Fruit fly (Drosophila melanogaster) whole organism, prepupa: ENCODE measurements around the gene D19B.
A peak's percentile ranks its signal among the peaks of the same experiment; 100 is the strongest.

ENCODE experiments used
- Blimp-1 ChIP-seq: fragments of 200-800 bp; sonication (Bioruptor generic); optimal IDR thresholded peaks from 3 replicates; lab custom pipeline; 2017; ENCODE audit warnings: missing biosample characterization, missing genetic modification characterization, mild to moderate bottlenecking, moderate library complexity, missing genetic modification reagents
- CG10631 ChIP-seq: fragments of 200-800 bp; sonication (Bioruptor generic); optimal IDR thresholded peaks from 2 replicates; lab custom pipeline; 2016; ENCODE audit warnings: missing biosample characterization, missing genetic modification characterization
- CG15336 ChIP-seq: fragments of 200-800 bp; sonication (Bioruptor generic); IDR thresholded peaks from 2 replicates; pipeline ENCODE4 v1.3.6; 2022; ENCODE audit warnings: missing biosample characterization, missing genetic modification characterization
- CG3032 ChIP-seq: fragments of 200-800 bp; optimal IDR thresholded peaks from 2 replicates; lab custom pipeline; 2019; ENCODE audit warnings: missing biosample characterization, mild to moderate bottlenecking, missing genetic modification characterization, moderate library complexity
- CG31627 ChIP-seq: fragments of 200-800 bp; sonication (Bioruptor generic); optimal IDR thresholded peaks from 3 replicates; lab custom pipeline; 2016; ENCODE audit warnings: missing biosample characterization, missing genetic modification characterization
- CG32006 ChIP-seq: fragments of 200-800 bp; sonication (Bioruptor generic); optimal IDR thresholded peaks from 3 replicates; lab custom pipeline; 2017; ENCODE audit warnings: missing biosample characterization, mild to moderate bottlenecking, missing genetic modification characterization
- CG34406 ChIP-seq: fragments of 200-800 bp; sonication (Bioruptor generic); optimal IDR thresholded peaks from 3 replicates; lab custom pipeline; 2016; ENCODE audit warnings: missing biosample characterization, missing genetic modification characterization
- CG3919 ChIP-seq: fragments of 200-800 bp; sonication (Bioruptor generic); optimal IDR thresholded peaks from 3 replicates; lab custom pipeline; 2016; ENCODE audit warnings: missing biosample characterization, missing genetic modification characterization
- CG4318 ChIP-seq: fragments of 200-800 bp; sonication (Bioruptor generic); optimal IDR thresholded peaks from 3 replicates; lab custom pipeline; 2017; ENCODE audit warnings: missing biosample characterization, mild to moderate bottlenecking, missing genetic modification characterization
- CG6163 ChIP-seq: fragments of 200-800 bp; sonication (Bioruptor generic); IDR thresholded peaks from 3 replicates; pipeline ENCODE4 v1.3.6; 2022; ENCODE audit warnings: missing biosample characterization, missing genetic modification characterization
- CG6276 ChIP-seq: fragments of 200-800 bp; sonication (Bioruptor generic); optimal IDR thresholded peaks from 2 replicates; lab custom pipeline; 2017; ENCODE audit warnings: missing biosample characterization, mild to moderate bottlenecking, missing genetic modification characterization
- CG6792 ChIP-seq: fragments of 200-800 bp; sonication (Bioruptor generic); optimal IDR thresholded peaks from 3 replicates; lab custom pipeline; 2016; ENCODE audit warnings: missing biosample characterization, missing genetic modification characterization
- CG6854 ChIP-seq: fragments of 200-800 bp; sonication (Bioruptor generic); optimal IDR thresholded peaks from 2 replicates; lab custom pipeline; 2017; ENCODE audit warnings: missing biosample characterization, mild to moderate bottlenecking, missing genetic modification characterization
- CG7368 ChIP-seq: fragments of 200-800 bp; sonication (Bioruptor generic); optimal IDR thresholded peaks from 3 replicates; lab custom pipeline; 2016; ENCODE audit warnings: missing biosample characterization, missing genetic modification characterization
- CG8119 ChIP-seq: fragments of 200-800 bp; sonication (Bioruptor generic); IDR thresholded peaks from 3 replicates; pipeline ENCODE4 v1.3.6; 2022; ENCODE audit warnings: missing biosample characterization, missing genetic modification characterization
- CG8632 ChIP-seq: fragments of 200-800 bp; sonication (Bioruptor generic); optimal IDR thresholded peaks from 3 replicates; lab custom pipeline; 2016; ENCODE audit warnings: missing biosample characterization, missing genetic modification characterization
- CG9139 ChIP-seq: fragments of 200-800 bp; sonication (Bioruptor generic); optimal IDR thresholded peaks from 3 replicates; lab custom pipeline; 2017; ENCODE audit warnings: missing biosample characterization, mild to moderate bottlenecking, missing genetic modification characterization
- Eip78C ChIP-seq: fragments of 200-800 bp; sonication (Bioruptor generic); peaks from one replicate; lab custom pipeline; 2016; ENCODE audit warnings: missing biosample characterization, missing genetic modification characterization
- Eip93F ChIP-seq: fragments of 200-800 bp; sonication (Bioruptor generic); optimal IDR thresholded peaks from 2 replicates; lab custom pipeline; 2016; ENCODE audit warnings: missing biosample characterization, mild to moderate bottlenecking, missing genetic modification characterization
- Ets21C ChIP-seq: fragments of 200-800 bp; sonication (Bioruptor generic); optimal IDR thresholded peaks from 3 replicates; lab custom pipeline; 2016; ENCODE audit warnings: missing biosample characterization, missing genetic modification characterization
- Ets96B ChIP-seq: fragments of 200-800 bp; optimal IDR thresholded peaks from 2 replicates; lab custom pipeline; 2019; ENCODE audit warnings: missing biosample characterization, mild to moderate bottlenecking, missing genetic modification characterization, moderate library complexity
- Gug ChIP-seq: fragments of 200-800 bp; sonication (Bioruptor generic); IDR thresholded peaks from 2 replicates; pipeline ENCODE4 v1.3.6; 2022; ENCODE audit warnings: missing biosample characterization, missing genetic modification characterization
- Hr38 ChIP-seq: sonication (Bioruptor generic); optimal IDR thresholded peaks from 2 replicates; lab custom pipeline; 2016; ENCODE audit warnings: missing biosample characterization, missing genetic modification characterization
- Hr39 ChIP-seq: fragments of 200-800 bp; sonication (Bioruptor generic); optimal IDR thresholded peaks from 2 replicates; lab custom pipeline; 2016; ENCODE audit warnings: missing biosample characterization, missing genetic modification characterization
- Hr4 ChIP-seq: fragments of 200-800 bp; sonication (Bioruptor generic); optimal IDR thresholded peaks from 3 replicates; lab custom pipeline; 2016; ENCODE audit warnings: missing biosample characterization, missing genetic modification characterization
- Met ChIP-seq: fragments of 200-800 bp; sonication (Bioruptor generic); optimal IDR thresholded peaks from 3 replicates; lab custom pipeline; 2016; ENCODE audit warnings: missing biosample characterization, missing genetic modification characterization
- OdsH ChIP-seq: fragments of 200-800 bp; sonication (Bioruptor generic); optimal IDR thresholded peaks from 3 replicates; lab custom pipeline; 2016; ENCODE audit warnings: missing biosample characterization, missing genetic modification characterization
- Smox ChIP-seq: fragments of 200-800 bp; sonication (Bioruptor generic); optimal IDR thresholded peaks from 3 replicates; lab custom pipeline; 2016; ENCODE audit warnings: missing biosample characterization, missing genetic modification characterization
- Sox102F ChIP-seq: fragments of 200-800 bp; sonication (Bioruptor generic); optimal IDR thresholded peaks from 2 replicates; lab custom pipeline; 2016; ENCODE audit warnings: missing biosample characterization, mild to moderate bottlenecking, missing genetic modification characterization
- Sox14 ChIP-seq: fragments of 200-800 bp; sonication (Bioruptor generic); optimal IDR thresholded peaks from 3 replicates; lab custom pipeline; 2016; ENCODE audit warnings: missing biosample characterization, missing genetic modification characterization
- Sox15 ChIP-seq: fragments of 200-800 bp; sonication (Bioruptor generic); optimal IDR thresholded peaks from 3 replicates; lab custom pipeline; 2016; ENCODE audit warnings: missing biosample characterization, missing genetic modification characterization
- achi ChIP-seq: fragments of 200-800 bp; sonication (Bioruptor generic); optimal IDR thresholded peaks from 3 replicates; lab custom pipeline; 2016; ENCODE audit warnings: missing biosample characterization, missing genetic modification characterization
- acj6 ChIP-seq: fragments of 200-800 bp; sonication (Bioruptor generic); optimal IDR thresholded peaks from 3 replicates; lab custom pipeline; 2016; ENCODE audit warnings: missing biosample characterization, missing genetic modification characterization
- cyc ChIP-seq: fragments of 200-800 bp; sonication (Bioruptor generic); optimal IDR thresholded peaks from 3 replicates; lab custom pipeline; 2016; ENCODE audit warnings: missing biosample characterization, missing genetic modification characterization
- dac ChIP-seq: fragments of 200-800 bp; sonication (Bioruptor generic); optimal IDR thresholded peaks from 2 replicates; lab custom pipeline; 2017; ENCODE audit warnings: missing biosample characterization, mild to moderate bottlenecking, missing genetic modification characterization
- eg ChIP-seq: fragments of 200-800 bp; sonication (Bioruptor generic); IDR thresholded peaks from 3 replicates; pipeline ENCODE4 v1.3.6; 2022; ENCODE audit warnings: missing biosample characterization, missing genetic modification characterization
- esn ChIP-seq: fragments of 200-800 bp; sonication (Bioruptor generic); optimal IDR thresholded peaks from 2 replicates; lab custom pipeline; 2016; ENCODE audit warnings: missing biosample characterization, mild to moderate bottlenecking, missing genetic modification characterization, moderate library complexity
- fd85E ChIP-seq: fragments of 200-800 bp; sonication (Bioruptor generic); optimal IDR thresholded peaks from 3 replicates; lab custom pipeline; 2016; ENCODE audit warnings: missing biosample characterization, missing genetic modification characterization
- fkh ChIP-seq: fragments of 200-800 bp; sonication (Bioruptor generic); optimal IDR thresholded peaks from 3 replicates; lab custom pipeline; 2017; ENCODE audit warnings: missing biosample characterization, mild to moderate bottlenecking, missing genetic modification characterization, moderate library complexity
- net ChIP-seq: fragments of 200-800 bp; sonication (Bioruptor generic); optimal IDR thresholded peaks from 3 replicates; lab custom pipeline; 2016; ENCODE audit warnings: missing biosample characterization, missing genetic modification characterization
- pdm3 ChIP-seq: fragments of 200-800 bp; sonication (Bioruptor generic); optimal IDR thresholded peaks from 3 replicates; lab custom pipeline; 2016; ENCODE audit warnings: missing biosample characterization, missing genetic modification characterization
- salr ChIP-seq, 2 experiments: fragments of 200-800 bp; sonication (Bioruptor generic); optimal IDR thresholded peaks; 3 replicates each; lab custom pipeline; 2016 to 2018; ENCODE audit warnings: missing biosample characterization in 2 of 2, missing genetic modification characterization in 2 of 2, mild to moderate bottlenecking in 1 of 2
- spab ChIP-seq: fragments of 200-800 bp; sonication (Bioruptor generic); optimal IDR thresholded peaks from 2 replicates; lab custom pipeline; 2017; ENCODE audit warnings: missing biosample characterization, mild to moderate bottlenecking, missing genetic modification characterization, missing genetic modification reagents
- svp ChIP-seq: fragments of 200-800 bp; sonication (Bioruptor generic); peaks from one replicate; lab custom pipeline; 2016; ENCODE audit warnings: missing biosample characterization, missing genetic modification characterization
- topi ChIP-seq: fragments of 200-800 bp; sonication (Bioruptor generic); optimal IDR thresholded peaks from 3 replicates; lab custom pipeline; 2016; ENCODE audit warnings: missing biosample characterization, missing genetic modification characterization
- vri ChIP-seq: fragments of 200-800 bp; sonication (Bioruptor generic); optimal IDR thresholded peaks from 3 replicates; lab custom pipeline; 2016; ENCODE audit warnings: missing biosample characterization, mild to moderate bottlenecking, missing genetic modification characterization

D19B gene

dm6 chr3L:6218517-6219155, 33.9 kb upstream of the D19B start (continued):
- TF ChIP-seq CG3919 (GFP tag; lab: Kevin White, UChicago) (no peak), net (peak; percentile 50), fkh (GFP tag; lab: Kevin White, UChicago) (peak; percentile 81), CG9139 (GFP tag; lab: Kevin White, UChicago) (peak; percentile 55)

dm6 chr3L:6217806-6218205, 33.1 kb upstream of the D19B start, which contains the start of gene LanA:
Gene LanA, minus strand, starts transcription at chr3L:6218022.
- TF ChIP-seq achi (GFP tag; lab: Kevin White, UChicago): peak; percentile 7
- TF ChIP-seq eg (GFP tag; lab: Robert Waterston, UW): peak; percentile 14; the same call in 1 of the 3 replicates
- TF ChIP-seq fkh (GFP tag; lab: Kevin White, UChicago): peak; percentile 9
- TF ChIP-seq CG34406 (GFP tag; lab: Kevin White, UChicago): no peak
- no peak for TF ChIP-seq pdm3
- peak; percentile 67 for TF ChIP-seq svp (GFP tag; lab: Kevin White, UChicago)
- TF ChIP-seq vri: peak; percentile 25
- no peak for TF ChIP-seq CG7368
- peak; percentile 37 for TF ChIP-seq CG6854 (GFP tag; lab: Kevin White, UChicago)
- TF ChIP-seq CG6163 (GFP tag; lab: Robert Waterston, UW): peak; percentile 52; the same call in 2 of the 3 replicates
- peak; percentile 7 for TF ChIP-seq CG3919 (GFP tag; lab: Kevin White, UChicago)
- TF ChIP-seq dac (GFP tag; lab: Kevin White, UChicago): no peak
- peak; percentile 67 for TF ChIP-seq Blimp-1
- no peak for TF ChIP-seq Smox (GFP tag; lab: Kevin White, UChicago)
- peak; percentile 35 for TF ChIP-seq Sox102F

- TF ChIP-seq CG6163 (GFP tag; lab: Robert Waterston, UW): 0 out of 3 replicates have a peak, but pooled peaks have one; percentile 35
- TF ChIP-seq spab (GFP tag; lab: Kevin White, UChicago): no peak
- peak; percentile 69 for TF ChIP-seq esn (GFP tag; lab: Kevin White, UChicago)
- no peak for TF ChIP-seq CG6276 (GFP tag; lab: Kevin White, UChicago)
- TF ChIP-seq CG8632 (GFP tag; lab: Kevin White, UChicago): peak; percentile 30
- peak; percentile 65 for TF ChIP-seq svp (GFP tag; lab: Kevin White, UChicago)
- no peak for TF ChIP-seq CG3032 (tag; lab: Kevin White, UChicago)
- peak; percentile 50 for TF ChIP-seq CG32006 (GFP tag; lab: Kevin White, UChicago)
- peak; percentile 42 for TF ChIP-seq acj6
- no peak for TF ChIP-seq OdsH (GFP tag; lab: Kevin White, UChicago)
- no peak for TF ChIP-seq CG3919 (GFP tag; lab: Kevin White, UChicago)
- no peak for TF ChIP-seq Ets21C (GFP tag; lab: Kevin White, UChicago)
- peak; percentile 47; the same call in 2 of the 3 replicates for TF ChIP-seq CG8119
- TF ChIP-seq cyc: no peak
- no peak for TF ChIP-seq topi (GFP tag; lab: Kevin White, UChicago)
- peak; percentile 53 for TF ChIP-seq Sox102F
- no peak for TF ChIP-seq Ets96B (tag; lab: Kevin White, UChicago)
- peak; percentile 29 for TF ChIP-seq vri
- TF ChIP-seq CG15336 (GFP tag; lab: Robert Waterston, UW): peak; percentile 29; the same call in 1 of the 2 replicates
- TF ChIP-seq CG34406 (GFP tag; lab: Kevin White, UChicago): peak; percentile 4
- TF ChIP-seq Hr39 (GFP tag; lab: Kevin White, UChicago): peak; percentile 52
- peak; percentile 67 for TF ChIP-seq Met (GFP tag; lab: Kevin White, UChicago)
- TF ChIP-seq Hr4 (GFP tag; lab: Kevin White, UChicago): no peak
- no peak for TF ChIP-seq Eip78C (GFP tag; lab: Kevin White, UChicago)
- TF ChIP-seq CG10631 (GFP tag; lab: Kevin White, UChicago): peak; percentile 55
- TF ChIP-seq eg (GFP tag; lab: Robert Waterston, UW): peak; percentile 52; the same call in 2 of the 3 replicates
- no peak for TF ChIP-seq Sox15 (GFP tag; lab: Kevin White, UChicago)
- TF ChIP-seq Eip93F: no peak
- TF ChIP-seq CG7368: no peak
- no peak for TF ChIP-seq dac (GFP tag; lab: Kevin White, UChicago)
- no peak for TF ChIP-seq CG4318 (GFP tag; lab: Kevin White, UChicago)
- peak; percentile 35 for TF ChIP-seq CG31627 (GFP tag; lab: Kevin White, UChicago)
- TF ChIP-seq Hr38 (GFP tag; lab: Kevin White, UChicago): no peak
- TF ChIP-seq salr (GFP tag; optimal IDR thresholded peaks at IDR 0.05; lab: Kevin White, UChicago): no peak
- no peak for TF ChIP-seq Blimp-1
- TF ChIP-seq achi (GFP tag; lab: Kevin White, UChicago): peak; percentile 21
- peak; percentile 26; the same call in 1 of the 2 replicates for TF ChIP-seq Gug
- no peak for TF ChIP-seq Sox14 (GFP tag; lab: Kevin White, UChicago)
- TF ChIP-seq CG6792 (GFP tag; lab: Kevin White, UChicago): peak; percentile 37
- TF ChIP-seq fd85E: no peak
- TF ChIP-seq CG6854 (GFP tag; lab: Kevin White, UChicago): no peak
These were observed 32.5 kb upstream of the D19B start for dm6 chr3L:6217212-6217611.
